Worm (Caenorhabditis elegans) whole organism, L2 larva: ENCODE data around the gene hach-1.

Experiments
- ZK546.5 ChIP-seq: sonication (generic microtip); optimal IDR thresholded peaks from 2 replicates; lab custom pipeline; 2017; ENCODE audit warnings: missing biosample characterization, missing genetic modification characterization
- ama-1 ChIP-seq: fragments of 150-350 bp; optimal IDR thresholded peaks from 2 replicates; lab custom pipeline; 2018; ENCODE audit warnings: inconsistent platforms
- ceh-16 ChIP-seq: fragments of 150-350 bp; optimal IDR thresholded peaks from 2 replicates; lab custom pipeline; 2014; ENCODE audit warnings: missing biosample characterization, missing genetic modification characterization
- dmd-4 ChIP-seq: sonication (generic microtip); optimal IDR thresholded peaks from 2 replicates; lab custom pipeline; 2017; ENCODE audit warnings: missing biosample characterization, missing genetic modification characterization
- egl-27 ChIP-seq: sonication (generic microtip); optimal IDR thresholded peaks from 3 replicates; lab custom pipeline; 2017; ENCODE audit warnings: missing biosample characterization, missing genetic modification reagents, missing genetic modification characterization
- elt-1 ChIP-seq: fragments of 150-350 bp; optimal IDR thresholded peaks from 2 replicates; lab custom pipeline; 2014; ENCODE audit warnings: missing biosample characterization, missing genetic modification characterization
- elt-3 ChIP-seq: sonication (generic microtip); optimal IDR thresholded peaks from 2 replicates; lab custom pipeline; 2017; ENCODE audit warnings: missing biosample characterization, missing genetic modification characterization
- fos-1 ChIP-seq: fragments of 150-350 bp; optimal IDR thresholded peaks from 2 replicates; lab custom pipeline; 2014; ENCODE audit warnings: missing biosample characterization, missing genetic modification characterization
- nhr-12 ChIP-seq: fragments of 150-350 bp; optimal IDR thresholded peaks from 2 replicates; lab custom pipeline; 2014; ENCODE audit warnings: missing biosample characterization, missing genetic modification characterization
- nhr-23 ChIP-seq: fragments of 150-350 bp; optimal IDR thresholded peaks from 2 replicates; lab custom pipeline; 2014; ENCODE audit warnings: missing biosample characterization, missing genetic modification reagents, missing genetic modification characterization
- nhr-237 ChIP-seq: fragments of 150-350 bp; optimal IDR thresholded peaks from 2 replicates; lab custom pipeline; 2014; ENCODE audit warnings: missing biosample characterization, missing genetic modification characterization
- sem-4 ChIP-seq: fragments of 150-350 bp; optimal IDR thresholded peaks from 2 replicates; lab custom pipeline; 2014; ENCODE audit warnings: missing biosample characterization, missing genetic modification reagents, missing genetic modification characterization
- skn-1 ChIP-seq: sonication (generic microtip); optimal IDR thresholded peaks from 2 replicates; lab custom pipeline; 2017; ENCODE audit warnings: missing biosample characterization, missing genetic modification characterization
- sma-9 ChIP-seq, 2 experiments: fragments of 150-350 bp in 1 of 2; sonication (generic microtip) in 1 of 2; optimal IDR thresholded peaks; 2 replicates each; lab custom pipeline; 2014 to 2016; ENCODE audit warnings: missing genetic modification characterization in 2 of 2, mild to moderate bottlenecking in 1 of 2, missing biosample characterization in 1 of 2, missing compliant biosample characterization in 1 of 2, missing genetic modification reagents in 1 of 2, moderate library complexity in 1 of 2

- TF ChIP-seq skn-1: no peak
- no peak for TF ChIP-seq fos-1 (tag; lab: Kevin White, UChicago)
- TF ChIP-seq nhr-237 (tag; lab: Kevin White, UChicago): no peak
- TF ChIP-seq elt-3 (tag; lab: Kevin White, UChicago): no peak
- no peak for TF ChIP-seq ama-1 (lab: Kevin White, UChicago)
- no peak for TF ChIP-seq sem-4
- TF ChIP-seq sma-9 (GFP tag; optimal IDR thresholded peaks at IDR 0.05; lab: Kevin White, UChicago): no peak
- no peak for TF ChIP-seq sma-9 (tag; optimal IDR thresholded peaks at IDR 0.05; lab: Kevin White, UChicago)
- no peak for TF ChIP-seq egl-27
- TF ChIP-seq nhr-23 (tag; lab: Kevin White, UChicago): no peak
- no peak for TF ChIP-seq elt-1 (tag; lab: Kevin White, UChicago)
- no peak for TF ChIP-seq dmd-4 (tag; lab: Kevin White, UChicago)
- no peak for TF ChIP-seq ceh-16 (tag; lab: Kevin White, UChicago)
- TF ChIP-seq ZK546.5 (tag; lab: Kevin White, UChicago): no peak
- TF ChIP-seq nhr-12 (tag; lab: Kevin White, UChicago): no peak
Observed at ce11 chrIII:5564325-5564724, 9.1 kb downstream of the hach-1 start.
